Worm (Caenorhabditis elegans): ENCODE results near the gene dcaf-1.

The dcaf-1 gene

ce11 chrIV:9676535-9676934 is 30.0 kb downstream of the dcaf-1 start (continued):
- TF ChIP-seq mdt-29 (GFP tag; IDR thresholded peaks at IDR 0.05) (no peak), egl-27 (tag; optimal IDR thresholded peaks at IDR 0.05) (no peak), snpc-1.2 (GFP tag; IDR thresholded peaks at IDR 0.05) (no peak), spr-1 (tag; optimal IDR thresholded peaks at IDR 0.05) (no peak), lir-3 (tag; optimal IDR thresholded peaks at IDR 0.05) (no peak), R02D3.7 (tag; optimal IDR thresholded peaks at IDR 0.05) (no peak), unc-39 (tag; optimal IDR thresholded peaks at IDR 0.05) (no peak), pqm-1 (tag; optimal IDR thresholded peaks at IDR 0.05) (peak; percentile 47)

ce11 chrIV:9675572-9675971 is 31.0 kb downstream of the dcaf-1 start, which contains the start of gene nhr-34:
TSS of gene nhr-34 (minus strand) at chrIV:9675672.
- TF ChIP-seq set-16 (GFP tag; IDR thresholded peaks at IDR 0.05) (no peak), zip-2 (tag; optimal IDR thresholded peaks at IDR 0.05) (no peak), T20F7.1 (GFP tag; optimal IDR thresholded peaks at IDR 0.05) (peak; percentile 33)

ce11 chrIV:9673683-9674336 is 32.7 kb downstream of the dcaf-1 start:
- TF ChIP-seq ceh-44 (GFP tag; IDR thresholded peaks at IDR 0.05): no peak
- no peak for TF ChIP-seq dmd-6 (GFP tag; IDR thresholded peaks at IDR 0.05)
- TF ChIP-seq lim-7 (GFP tag; IDR thresholded peaks at IDR 0.05): no peak
- TF ChIP-seq spr-1 (tag; optimal IDR thresholded peaks at IDR 0.05): no peak
- peak; percentile 25 for TF ChIP-seq pqm-1 (tag; optimal IDR thresholded peaks at IDR 0.05)
- no peak for TF ChIP-seq F44E2.7 (GFP tag; IDR thresholded peaks at IDR 0.05)
- TF ChIP-seq lsy-2 (tag; optimal IDR thresholded peaks at IDR 0.05): no peak
- TF ChIP-seq skn-1 (tag; optimal IDR thresholded peaks at IDR 0.05): no peak
- TF ChIP-seq Y75B8A.6 (GFP tag; IDR thresholded peaks at IDR 0.05): no peak
- TF ChIP-seq ctbp-1 (GFP tag; IDR thresholded peaks at IDR 0.05): 0 out of 2 replicates have a peak, but pooled peaks have one; percentile 53
- TF ChIP-seq saeg-2 (GFP tag; IDR thresholded peaks at IDR 0.05): no peak
- no peak for TF ChIP-seq ceh-82 (tag; optimal IDR thresholded peaks at IDR 0.05)
- TF ChIP-seq nhr-42 (GFP tag; IDR thresholded peaks at IDR 0.05): no peak
- peak; percentile 7 for TF ChIP-seq mes-2 (tag; optimal IDR thresholded peaks at IDR 0.05; ENCODE audit: poor library complexity, severe bottlenecking)
- peak; percentile 77 for TF ChIP-seq aha-1 (tag)
- TF ChIP-seq D1046.2 (GFP tag; IDR thresholded peaks at IDR 0.05): no peak
- no peak for TF ChIP-seq lin-1 (GFP tag; IDR thresholded peaks at IDR 0.05)
- no peak for TF ChIP-seq nhr-76 (tag; optimal IDR thresholded peaks at IDR 0.05)
- TF ChIP-seq daf-8 (GFP tag; IDR thresholded peaks at IDR 0.05): no peak
- TF ChIP-seq cey-2 (tag; optimal IDR thresholded peaks at IDR 0.05; ENCODE audit: borderline replicate concordance, insufficient read depth): no peak
- TF ChIP-seq hlh-30 (tag; optimal IDR thresholded peaks at IDR 0.05; ENCODE audit: insufficient read depth): no peak
- TF ChIP-seq dmd-8 (GFP tag; IDR thresholded peaks at IDR 0.05): no peak
- no peak for TF ChIP-seq nhr-102 (tag; optimal IDR thresholded peaks at IDR 0.05)
- TF ChIP-seq F26F4.8 (GFP tag; conservative IDR thresholded peaks at IDR 0.05): no peak
- no peak for TF ChIP-seq lir-3 (tag; optimal IDR thresholded peaks at IDR 0.05)
- 0 out of 2 replicates have a peak, but pooled peaks have one; percentile 16 for TF ChIP-seq zfp-3 (GFP tag; conservative IDR thresholded peaks at IDR 0.05)
- TF ChIP-seq hif-1 (tag; optimal IDR thresholded peaks at IDR 0.05): no peak
- no peak for TF ChIP-seq ceh-62 (tag; optimal IDR thresholded peaks at IDR 0.05)
- TF ChIP-seq php-3 (GFP tag; IDR thresholded peaks at IDR 0.05): no peak
- no peak for TF ChIP-seq rbr-2 (tag; optimal IDR thresholded peaks at IDR 0.05)
- TF ChIP-seq nhr-41 (GFP tag; IDR thresholded peaks at IDR 0.05): no peak
- TF ChIP-seq snpc-4 (tag; optimal IDR thresholded peaks at IDR 0.05): no peak
- no peak for TF ChIP-seq zip-11 (GFP tag; IDR thresholded peaks at IDR 0.05)
- TF ChIP-seq F37D6.2 (tag; optimal IDR thresholded peaks at IDR 0.05): no peak
- TF ChIP-seq dmd-9 (GFP tag; IDR thresholded peaks at IDR 0.05): 0 out of 2 replicates have a peak, but pooled peaks have one; percentile 9
- no peak for TF ChIP-seq duxl-1 (tag; optimal IDR thresholded peaks at IDR 0.05; ENCODE audit: poor library complexity)
- TF ChIP-seq spr-3 (GFP tag; optimal IDR thresholded peaks at IDR 0.05): no peak
- TF ChIP-seq daf-16 (GFP tag; optimal IDR thresholded peaks at IDR 0.05): no peak
- TF ChIP-seq daf-16 (tag; optimal IDR thresholded peaks at IDR 0.05): peak; percentile 61
